Worm (Caenorhabditis elegans) whole organism, young adult: ENCODE data around the gene ZK938.1.
A peak's percentile ranks its signal among the peaks of the same experiment; 100 is the strongest.

Experiments used
- B0261.1 ChIP-seq: sonication (generic microtip); optimal IDR thresholded peaks from 2 replicates; lab custom pipeline; 2016; ENCODE audit warnings: mild to moderate bottlenecking, missing genetic modification characterization, moderate library complexity, missing compliant biosample characterization
- B0336.3 ChIP-seq: fragments of 200-800 bp; sonication (Bioruptor generic); IDR thresholded peaks from 2 replicates; pipeline ENCODE4 v1.3.6; 2022; ENCODE audit warnings: missing genetic modification characterization, missing compliant biosample characterization
- C06A6.2 ChIP-seq: fragments of 200-800 bp; sonication (Bioruptor generic); conservative IDR thresholded peaks from 2 replicates; pipeline ENCODE4 v1.3.6; 2022; ENCODE audit warnings: missing genetic modification characterization, missing compliant biosample characterization
- F10E7.11 ChIP-seq: sonication (generic microtip); optimal IDR thresholded peaks from 2 replicates; lab custom pipeline; 2017; ENCODE audit warnings: mild to moderate bottlenecking, missing genetic modification characterization, moderate library complexity, missing compliant biosample characterization
- F57A8.1 ChIP-seq: fragments of 200-800 bp; sonication (Bioruptor generic); optimal IDR thresholded peaks from 2 replicates; lab custom pipeline; 2018; ENCODE audit warnings: mild to moderate bottlenecking, missing genetic modification characterization, moderate library complexity, missing compliant biosample characterization
- F57C9.4 ChIP-seq: sonication (generic microtip); optimal IDR thresholded peaks from 2 replicates; lab custom pipeline; 2017; ENCODE audit warnings: mild to moderate bottlenecking, missing genetic modification characterization, missing compliant biosample characterization
- T26A5.8 ChIP-seq: sonication (generic microtip); optimal IDR thresholded peaks from 2 replicates; lab custom pipeline; 2016; ENCODE audit warnings: missing genetic modification characterization, missing compliant biosample characterization
- Y53F4B.3 ChIP-seq: fragments of 200-800 bp; sonication (Bioruptor generic); IDR thresholded peaks from 2 replicates; pipeline ENCODE4 v1.3.6; 2022; ENCODE audit warnings: missing genetic modification reagents, missing genetic modification characterization, missing compliant biosample characterization
- Y56A3A.18 ChIP-seq: fragments of 200-800 bp; sonication (Bioruptor generic); IDR thresholded peaks from 2 replicates; pipeline ENCODE4 v1.3.6; 2022; ENCODE audit warnings: missing genetic modification reagents, missing genetic modification characterization, missing compliant biosample characterization
- Y95B8A.8 ChIP-seq: fragments of 200-800 bp; sonication (Bioruptor generic); IDR thresholded peaks from 2 replicates; pipeline ENCODE4 v1.3.6; 2022; ENCODE audit warnings: missing genetic modification reagents, missing genetic modification characterization, missing compliant biosample characterization
- ama-1 ChIP-seq, 3 experiments: fragments of 150-350 bp in 1 of 3; sonication (generic microtip) in 2 of 3; optimal IDR thresholded peaks; 2 replicates each; lab custom pipeline; 2014 to 2018; ENCODE audit warnings: missing biosample characterization in 2 of 3, missing genetic modification characterization in 2 of 3, missing genetic modification reagents in 2 of 3
- aptf-2 ChIP-seq: fragments of 200-800 bp; sonication (Bioruptor generic); conservative IDR thresholded peaks from 2 replicates; pipeline ENCODE4 v1.3.6; 2022; ENCODE audit warnings: missing genetic modification reagents, missing genetic modification characterization, missing compliant biosample characterization
- athp-1 ChIP-seq: sonication (generic microtip); optimal IDR thresholded peaks from 2 replicates; lab custom pipeline; 2017; ENCODE audit warnings: mild to moderate bottlenecking, missing genetic modification characterization, missing compliant biosample characterization
- bed-2 ChIP-seq: fragments of 200-800 bp; sonication (Bioruptor generic); IDR thresholded peaks from 2 replicates; pipeline ENCODE4 v1.3.6; 2022; ENCODE audit warnings: missing genetic modification reagents, missing genetic modification characterization, missing compliant biosample characterization
- cebp-1 ChIP-seq, 2 experiments: fragments of 200-800 bp in 1 of 2; sonication (Bioruptor generic) in 1 of 2; sonication (generic microtip) in 1 of 2; IDR thresholded peaks in 1 of 2; optimal IDR thresholded peaks in 1 of 2; 2 replicates each; pipeline versions ENCODE4 v1.3.6 to Lab custom; 2017 to 2022; ENCODE audit warnings: missing compliant biosample characterization in 2 of 2, missing genetic modification characterization in 2 of 2, mild to moderate bottlenecking in 1 of 2, missing genetic modification reagents in 1 of 2, moderate library complexity in 1 of 2
- ceh-40 ChIP-seq: fragments of 200-800 bp; sonication (Bioruptor generic); IDR thresholded peaks from 2 replicates; pipeline ENCODE4 v1.3.6; 2022; ENCODE audit warnings: missing genetic modification characterization, missing compliant biosample characterization
- ceh-91 ChIP-seq: fragments of 200-800 bp; sonication (Bioruptor generic); IDR thresholded peaks from 2 replicates; pipeline ENCODE4 v1.3.6; 2022; ENCODE audit warnings: missing genetic modification reagents, missing genetic modification characterization, missing compliant biosample characterization
- chd-7 ChIP-seq: sonication (generic microtip); optimal IDR thresholded peaks from 2 replicates; lab custom pipeline; 2016; ENCODE audit warnings: mild to moderate bottlenecking, missing genetic modification characterization, moderate library complexity, missing compliant biosample characterization
- dpff-1 ChIP-seq: sonication (generic microtip); optimal IDR thresholded peaks from 2 replicates; lab custom pipeline; 2017; ENCODE audit warnings: mild to moderate bottlenecking, missing genetic modification characterization, missing compliant biosample characterization
- egl-44 ChIP-seq: fragments of 200-800 bp; sonication (Bioruptor generic); IDR thresholded peaks from 2 replicates; pipeline ENCODE4 v1.3.6; 2022; ENCODE audit warnings: missing genetic modification reagents, missing genetic modification characterization, missing compliant biosample characterization
- gei-17 ChIP-seq: fragments of 200-800 bp; sonication (Bioruptor generic); optimal IDR thresholded peaks from 2 replicates; lab custom pipeline; 2018; ENCODE audit warnings: mild to moderate bottlenecking, missing genetic modification characterization, missing compliant biosample characterization
- him-1 ChIP-seq: sonication (generic microtip); optimal IDR thresholded peaks from 2 replicates; lab custom pipeline; 2016; ENCODE audit warnings: missing genotype, missing genetic modification reagents, missing genetic modification characterization, missing compliant biosample characterization
- hlh-26 ChIP-seq: fragments of 200-800 bp; sonication (Bioruptor generic); conservative IDR thresholded peaks from 2 replicates; pipeline ENCODE4 v1.3.6; 2022; ENCODE audit warnings: missing genetic modification reagents, missing genetic modification characterization, missing compliant biosample characterization
- hmg-20 ChIP-seq: fragments of 200-800 bp; sonication (Bioruptor generic); IDR thresholded peaks from 2 replicates; pipeline ENCODE4 v1.3.6; 2022; ENCODE audit warnings: missing genetic modification reagents, missing genetic modification characterization, missing compliant biosample characterization
- let-607 ChIP-seq, 2 experiments: fragments of 200-800 bp in 1 of 2; sonication (Bioruptor generic) in 1 of 2; sonication (generic microtip) in 1 of 2; optimal IDR thresholded peaks; 2 replicates each; lab custom pipeline; 2016 to 2018; ENCODE audit warnings: mild to moderate bottlenecking in 2 of 2, missing compliant biosample characterization in 2 of 2, missing genetic modification characterization in 2 of 2, moderate library complexity in 2 of 2, missing genotype in 1 of 2
- lir-1 ChIP-seq: fragments of 200-800 bp; sonication (Bioruptor generic); conservative IDR thresholded peaks from 2 replicates; pipeline ENCODE4 v1.3.6; 2022; ENCODE audit warnings: missing genetic modification reagents, missing genetic modification characterization, missing compliant biosample characterization
- madf-3 ChIP-seq: fragments of 200-800 bp; sonication (Bioruptor generic); IDR thresholded peaks from 2 replicates; pipeline ENCODE4 v1.3.6; 2022; ENCODE audit warnings: missing genetic modification reagents, missing genetic modification characterization, missing compliant biosample characterization
- madf-6 ChIP-seq: fragments of 200-800 bp; sonication (Bioruptor generic); IDR thresholded peaks from 2 replicates; pipeline ENCODE4 v1.3.6; 2022; ENCODE audit warnings: missing genetic modification reagents, missing genetic modification characterization, missing compliant biosample characterization
- mel-28 ChIP-seq: sonication (generic microtip); optimal IDR thresholded peaks from 2 replicates; lab custom pipeline; 2016; ENCODE audit warnings: borderline replicate concordance, mild to moderate bottlenecking, missing genetic modification characterization, missing compliant biosample characterization
- nhr-120 ChIP-seq: fragments of 200-800 bp; sonication (Bioruptor generic); IDR thresholded peaks from 2 replicates; pipeline ENCODE4 v1.3.6; 2022; ENCODE audit warnings: missing genetic modification characterization, missing compliant biosample characterization
- nhr-27 ChIP-seq: fragments of 200-800 bp; sonication (Bioruptor generic); optimal IDR thresholded peaks from 2 replicates; lab custom pipeline; 2018; ENCODE audit warnings: mild to moderate bottlenecking, missing genetic modification characterization, moderate library complexity, missing compliant biosample characterization
- nhr-80 ChIP-seq: sonication (generic microtip); optimal IDR thresholded peaks from 2 replicates; lab custom pipeline; 2016; ENCODE audit warnings: missing genetic modification characterization, missing compliant biosample characterization
- pbrm-1 ChIP-seq: fragments of 200-800 bp; sonication (Bioruptor generic); IDR thresholded peaks from 2 replicates; pipeline ENCODE4 v1.3.6; 2022; ENCODE audit warnings: missing genetic modification reagents, missing genetic modification characterization, missing compliant biosample characterization
- rec-8 ChIP-seq, 2 experiments: sonication (generic microtip); optimal IDR thresholded peaks; 2 replicates each; lab custom pipeline; 2016; ENCODE audit warnings: mild to moderate bottlenecking in 2 of 2, missing genetic modification characterization in 2 of 2, missing genetic modification reagents in 2 of 2, missing genotype in 2 of 2, missing biosample characterization in 1 of 2, missing compliant biosample characterization in 1 of 2, moderate library complexity in 1 of 2
- sdz-38 ChIP-seq: sonication (generic microtip); optimal IDR thresholded peaks from 2 replicates; lab custom pipeline; 2016; ENCODE audit warnings: missing genotype, missing genetic modification characterization, missing compliant biosample characterization
- sea-2 ChIP-seq: fragments of 200-800 bp; sonication (Bioruptor generic); IDR thresholded peaks from 2 replicates; pipeline ENCODE4 v1.3.6; 2022; ENCODE audit warnings: missing genetic modification characterization, missing compliant biosample characterization
- sptf-2 ChIP-seq: fragments of 200-800 bp; sonication (Bioruptor generic); optimal IDR thresholded peaks from 2 replicates; lab custom pipeline; 2018; ENCODE audit warnings: mild to moderate bottlenecking, missing genetic modification characterization, missing compliant biosample characterization
- tbp1 ChIP-seq: fragments of 200-800 bp; sonication (Bioruptor generic); optimal IDR thresholded peaks from 2 replicates; lab custom pipeline; 2018; ENCODE audit warnings: mild to moderate bottlenecking, missing genetic modification characterization, missing compliant biosample characterization
- tlf-1 ChIP-seq: fragments of 200-800 bp; sonication (Bioruptor generic); optimal IDR thresholded peaks from 2 replicates; lab custom pipeline; 2018; ENCODE audit warnings: mild to moderate bottlenecking, missing genetic modification characterization, missing compliant biosample characterization
- unc-62 ChIP-seq: fragments of 150-350 bp; optimal IDR thresholded peaks from 2 replicates; lab custom pipeline; 2014; ENCODE audit warnings: missing biosample characterization, missing genetic modification reagents, missing genetic modification characterization
- ztf-18 ChIP-seq: sonication (generic microtip); optimal IDR thresholded peaks from 2 replicates; lab custom pipeline; 2016; ENCODE audit warnings: missing genotype, mild to moderate bottlenecking, missing genetic modification characterization, missing compliant biosample characterization
- ztf-26 ChIP-seq: sonication (generic microtip); optimal IDR thresholded peaks from 2 replicates; lab custom pipeline; 2017; ENCODE audit warnings: missing genetic modification characterization, missing compliant biosample characterization

Gene ZK938.1

DNA sequence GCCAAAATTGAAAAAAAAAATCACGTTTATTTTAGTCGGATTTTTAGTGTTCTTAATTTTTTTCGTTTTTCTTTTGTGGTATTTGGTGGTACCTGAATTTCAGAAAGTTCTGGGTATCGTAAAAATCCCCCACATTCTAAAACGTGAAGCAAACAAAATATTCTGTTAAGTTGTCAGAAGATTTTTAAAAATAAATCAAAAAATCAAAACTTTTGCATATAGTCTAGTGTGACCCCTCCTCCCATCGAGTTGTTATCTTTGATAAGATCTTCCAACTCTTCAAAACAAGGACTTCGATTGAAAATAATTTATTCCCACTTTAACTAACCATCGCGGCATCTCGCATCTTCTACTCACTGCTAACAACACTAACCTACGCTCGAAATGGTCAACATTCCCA lies at the start of gene ZK938.1:
Gene ZK938.1, plus strand, starts transcription at position 301 of the 400 bp plus-strand sequence.
- TF ChIP-seq chd-7 (tag; lab: Kevin White, UChicago), result no peak
- no peak for TF ChIP-seq F57C9.4
- TF ChIP-seq rec-8 (tag; optimal IDR thresholded peaks at IDR 0.05; lab: Kevin White, UChicago), result no peak
- no peak for TF ChIP-seq him-1 (tag; lab: Kevin White, UChicago)
- no peak for TF ChIP-seq F57A8.1 (GFP tag; lab: Kevin White, UChicago)
- TF ChIP-seq tlf-1 (GFP tag; lab: Kevin White, UChicago), result no peak
- no peak for TF ChIP-seq Y53F4B.3 (GFP tag; lab: Robert Waterston, UW)
- no peak for TF ChIP-seq hmg-20 (GFP tag; lab: Robert Waterston, UW)
- TF ChIP-seq unc-62 (GFP tag; lab: Kevin White, UChicago), result no peak
- TF ChIP-seq F10E7.11 (tag; lab: Kevin White, UChicago), result no peak
- TF ChIP-seq Y95B8A.8 (GFP tag; lab: Robert Waterston, UW), result no peak
- no peak for TF ChIP-seq pbrm-1 (GFP tag; lab: Robert Waterston, UW)
- TF ChIP-seq athp-1 (tag; lab: Kevin White, UChicago), result no peak
- TF ChIP-seq ceh-91 (GFP tag; lab: Robert Waterston, UW), result no peak
- no peak for TF ChIP-seq ztf-18 (tag; lab: Kevin White, UChicago)
- TF ChIP-seq madf-6 (GFP tag; lab: Robert Waterston, UW), result no peak
- no peak for TF ChIP-seq lir-1

DNA sequence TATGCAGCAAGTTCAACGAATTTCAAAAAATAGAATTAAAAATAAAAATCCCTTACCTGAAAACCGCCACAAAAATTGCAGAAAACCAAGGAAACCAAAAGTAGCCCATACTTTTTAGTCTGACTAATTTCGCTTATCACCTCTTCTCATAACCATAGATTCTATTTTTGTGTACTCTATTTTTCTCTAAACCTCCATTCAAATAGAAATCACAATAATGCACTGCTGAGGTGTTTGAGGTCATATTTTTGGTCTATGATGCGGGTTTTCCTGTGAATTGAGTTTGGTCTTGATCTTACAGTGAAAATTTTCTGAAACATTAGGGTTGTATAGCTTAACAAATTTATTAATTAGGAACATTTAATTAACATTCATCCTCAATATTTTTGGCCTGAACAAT lies 47.4 kb upstream of the ZK938.1 start, which contains the start of gene cyp-13A1:
Gene cyp-13A1, minus strand, starts transcription at position 156 of the 400 bp plus-strand sequence.
- TF ChIP-seq nhr-80 (tag; lab: Kevin White, UChicago) (peak; percentile 55), B0336.3 (GFP tag; lab: Robert Waterston, UW) (no peak)

DNA sequence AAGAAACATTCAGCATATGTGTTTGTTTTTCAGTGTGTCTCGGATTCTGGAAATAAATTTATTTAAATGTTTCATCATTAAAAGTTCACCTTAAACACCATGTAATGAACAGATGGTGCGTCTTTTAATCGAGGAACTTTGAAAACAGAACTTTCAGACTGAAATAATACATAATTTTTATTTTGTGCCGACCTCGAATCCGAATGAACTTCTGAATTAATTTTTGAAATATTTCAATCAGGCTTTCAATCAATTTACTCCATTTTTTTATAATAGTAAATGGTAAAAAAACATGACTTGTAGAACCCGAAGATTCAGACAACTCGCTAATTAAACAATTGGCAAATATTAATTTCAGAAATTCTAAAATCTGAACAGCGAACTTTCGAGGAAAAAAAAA lies 46.9 kb upstream of the ZK938.1 start, which contains the start of gene T10B9.14:
Gene T10B9.14, minus strand, starts transcription at position 101 of the 400 bp plus-strand sequence.
- TF ChIP-seq mel-28 (tag; lab: Kevin White, UChicago), result no peak
- TF ChIP-seq hlh-26, result no peak
- no peak for TF ChIP-seq ama-1 (optimal IDR thresholded peaks at IDR 0.05; lab: Kevin White, UChicago)
- no peak for TF ChIP-seq ama-1 (GFP tag; optimal IDR thresholded peaks at IDR 0.05; lab: Kevin White, UChicago)
- TF ChIP-seq B0261.1 (tag; lab: Kevin White, UChicago), result no peak
- no peak for TF ChIP-seq let-607 (tag; optimal IDR thresholded peaks at IDR 0.05; lab: Kevin White, UChicago)
- TF ChIP-seq sptf-2 (GFP tag; lab: Kevin White, UChicago), result no peak
- no peak for TF ChIP-seq T26A5.8 (tag; lab: Kevin White, UChicago)
- no peak for TF ChIP-seq nhr-27 (tag; lab: Kevin White, UChicago)
- TF ChIP-seq him-1 (tag; lab: Kevin White, UChicago), result no peak
- TF ChIP-seq egl-44 (GFP tag; lab: Robert Waterston, UW), result no peak
- no peak for TF ChIP-seq Y56A3A.18
- TF ChIP-seq Y53F4B.3 (GFP tag; lab: Robert Waterston, UW), result no peak
- no peak for TF ChIP-seq ceh-91 (GFP tag; lab: Robert Waterston, UW)
- TF ChIP-seq tbp1 (GFP tag; lab: Kevin White, UChicago), result no peak
- no peak for TF ChIP-seq C06A6.2 (GFP tag; lab: Robert Waterston, UW)
- TF ChIP-seq pbrm-1 (GFP tag; lab: Robert Waterston, UW), result no peak
- TF ChIP-seq F10E7.11 (tag; lab: Kevin White, UChicago), result no peak

DNA sequence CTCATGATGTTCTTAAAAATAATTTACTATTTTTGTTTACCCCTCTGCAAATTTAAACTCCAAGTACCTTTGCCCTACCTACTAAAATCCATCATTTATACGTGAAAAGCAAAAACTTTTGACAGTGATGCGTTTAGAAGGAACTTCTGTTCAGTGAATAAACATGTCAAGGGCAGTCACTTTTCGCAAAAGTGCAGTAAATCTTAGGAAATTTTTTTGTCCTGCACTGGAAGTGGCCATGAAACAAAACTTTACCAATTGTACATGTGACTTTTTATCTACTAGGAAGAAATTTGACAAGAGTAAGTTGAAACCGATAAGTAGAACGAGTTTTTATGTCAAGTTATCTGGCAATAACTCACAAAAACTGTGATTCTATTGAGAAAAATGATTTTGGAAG lies 43.0 kb upstream of the ZK938.1 start:
- no peak for TF ChIP-seq sdz-38 (tag; lab: Kevin White, UChicago)
- TF ChIP-seq dpff-1, result no peak
- TF ChIP-seq gei-17, result no peak
- TF ChIP-seq sptf-2 (GFP tag; lab: Kevin White, UChicago), result no peak
- TF ChIP-seq madf-3, result no peak
- TF ChIP-seq B0261.1 (tag; lab: Kevin White, UChicago), result no peak
- TF ChIP-seq ztf-18 (tag; lab: Kevin White, UChicago), result no peak
- TF ChIP-seq ztf-26 (tag; lab: Kevin White, UChicago), result no peak
- TF ChIP-seq cebp-1 (GFP tag; IDR thresholded peaks at IDR 0.05; lab: Robert Waterston, UW), result no peak
- no peak for TF ChIP-seq cebp-1 (tag; optimal IDR thresholded peaks at IDR 0.05; lab: Kevin White, UChicago)
- no peak for TF ChIP-seq ceh-40 (GFP tag; lab: Robert Waterston, UW)
- TF ChIP-seq let-607 (tag; optimal IDR thresholded peaks at IDR 0.05; lab: Kevin White, UChicago), result no peak
- no peak for TF ChIP-seq rec-8 (tag; optimal IDR thresholded peaks at IDR 0.05; lab: Kevin White, UChicago)
- TF ChIP-seq sea-2 (GFP tag; lab: Robert Waterston, UW), result no peak
- no peak for TF ChIP-seq bed-2
- no peak for TF ChIP-seq aptf-2 (GFP tag; lab: Robert Waterston, UW)
- no peak for TF ChIP-seq nhr-120 (GFP tag; lab: Robert Waterston, UW)
- TF ChIP-seq mel-28 (tag; lab: Kevin White, UChicago), result no peak
